Fruit fly (Drosophila melanogaster) whole organism, prepupa: Measurements from ENCODE around the gene CG15820.

ENCODE experiments used
- CG11294 ChIP-seq: fragments of 200-800 bp; sonication (Bioruptor generic); IDR thresholded peaks from 2 replicates; pipeline ENCODE4 v1.3.6; 2022; ENCODE audit warnings: missing biosample characterization, missing genetic modification characterization
- CG16779 ChIP-seq: fragments of 200-800 bp; sonication (Bioruptor generic); optimal IDR thresholded peaks from 3 replicates; lab custom pipeline; 2017; ENCODE audit warnings: missing biosample characterization, mild to moderate bottlenecking, missing genetic modification characterization
- CG32006 ChIP-seq: fragments of 200-800 bp; sonication (Bioruptor generic); optimal IDR thresholded peaks from 3 replicates; lab custom pipeline; 2017; ENCODE audit warnings: missing biosample characterization, mild to moderate bottlenecking, missing genetic modification characterization
- CG4318 ChIP-seq: fragments of 200-800 bp; sonication (Bioruptor generic); optimal IDR thresholded peaks from 3 replicates; lab custom pipeline; 2017; ENCODE audit warnings: missing biosample characterization, mild to moderate bottlenecking, missing genetic modification characterization
- CG6276 ChIP-seq: fragments of 200-800 bp; sonication (Bioruptor generic); optimal IDR thresholded peaks from 2 replicates; lab custom pipeline; 2017; ENCODE audit warnings: missing biosample characterization, mild to moderate bottlenecking, missing genetic modification characterization
- CG6808 ChIP-seq: fragments of 200-800 bp; sonication (Bioruptor generic); optimal IDR thresholded peaks from 3 replicates; lab custom pipeline; 2017; ENCODE audit warnings: missing biosample characterization, missing genetic modification characterization, mild to moderate bottlenecking, moderate library complexity, missing genetic modification reagents
- Eip93F ChIP-seq: fragments of 200-800 bp; sonication (Bioruptor generic); optimal IDR thresholded peaks from 2 replicates; lab custom pipeline; 2016; ENCODE audit warnings: missing biosample characterization, mild to moderate bottlenecking, missing genetic modification characterization
- Lpt ChIP-seq: fragments of 200-800 bp; sonication (Bioruptor generic); optimal IDR thresholded peaks from 3 replicates; lab custom pipeline; 2016; ENCODE audit warnings: missing biosample characterization, missing genetic modification characterization
- Sox102F ChIP-seq: fragments of 200-800 bp; sonication (Bioruptor generic); optimal IDR thresholded peaks from 2 replicates; lab custom pipeline; 2016; ENCODE audit warnings: missing biosample characterization, mild to moderate bottlenecking, missing genetic modification characterization
- cyc ChIP-seq: fragments of 200-800 bp; sonication (Bioruptor generic); optimal IDR thresholded peaks from 3 replicates; lab custom pipeline; 2016; ENCODE audit warnings: missing biosample characterization, missing genetic modification characterization
- dsx ChIP-seq: fragments of 200-800 bp; optimal IDR thresholded peaks from 3 replicates; lab custom pipeline; 2019; ENCODE audit warnings: missing biosample characterization, mild to moderate bottlenecking, missing genetic modification characterization, moderate library complexity; ENCODE audit not compliant: poor library complexity, severe bottlenecking
- fd85E ChIP-seq: fragments of 200-800 bp; sonication (Bioruptor generic); optimal IDR thresholded peaks from 3 replicates; lab custom pipeline; 2016; ENCODE audit warnings: missing biosample characterization, missing genetic modification characterization
- net ChIP-seq: fragments of 200-800 bp; sonication (Bioruptor generic); optimal IDR thresholded peaks from 3 replicates; lab custom pipeline; 2016; ENCODE audit warnings: missing biosample characterization, missing genetic modification characterization
- svp ChIP-seq: fragments of 200-800 bp; sonication (Bioruptor generic); peaks from one replicate; lab custom pipeline; 2016; ENCODE audit warnings: missing biosample characterization, missing genetic modification characterization

- TF ChIP-seq CG6276 (GFP tag; lab: Kevin White, UChicago) (no peak), cyc (GFP tag; lab: Kevin White, UChicago) (no peak), CG4318 (no peak), CG6808 (GFP tag; lab: Kevin White, UChicago) (no peak), fd85E (no peak), dsx (GFP tag; lab: Kevin White, UChicago) (no peak), Lpt (GFP tag; lab: Kevin White, UChicago) (no peak), svp (GFP tag; lab: Kevin White, UChicago) (no peak), CG11294 (GFP tag; lab: Robert Waterston, UW) (no peak), net (GFP tag; lab: Kevin White, UChicago) (no peak), Sox102F (GFP tag; lab: Kevin White, UChicago) (no peak), CG16779 (tag; lab: Kevin White, UChicago) (no peak), CG32006 (GFP tag; lab: Kevin White, UChicago) (no peak), Eip93F (GFP tag; lab: Kevin White, UChicago) (no peak)
Measured at dm6 chr3L:2166776-2167175, 7.4 kb downstream of the CG15820 start.
